Worm (Caenorhabditis elegans): Measurements from ENCODE around the gene osta-1.
A peak's percentile ranks its signal among the peaks of the same experiment; 100 is the strongest.

Gene osta-1

ce11 chrII:12685-13084 lies 6.2 kb downstream of the osta-1 start, which contains the start of gene best-3:
Gene best-3 (plus strand): TSS chrII:12985.
- TF ChIP-seq mls-2 (tag; optimal IDR thresholded peaks at IDR 0.05) (no peak), blmp-1 (tag; optimal IDR thresholded peaks at IDR 0.05) (no peak), snpc-4 (tag; optimal IDR thresholded peaks at IDR 0.05) (no peak), bed-3 (GFP tag; optimal IDR thresholded peaks at IDR 0.05) (no peak), ztf-11 (tag; optimal IDR thresholded peaks at IDR 0.05) (no peak), mab-5 (tag; optimal IDR thresholded peaks at IDR 0.05) (no peak), pha-4 (tag; optimal IDR thresholded peaks at IDR 0.05) (no peak), unc-39 (tag; optimal IDR thresholded peaks at IDR 0.05) (no peak), flh-1 (GFP tag; optimal IDR thresholded peaks at IDR 0.05) (no peak), sem-2 (GFP tag; optimal IDR thresholded peaks at IDR 0.05) (no peak), M03D4.4 (tag; optimal IDR thresholded peaks at IDR 0.05) (no peak), drap-1 (GFP tag; optimal IDR thresholded peaks at IDR 0.05) (no peak), tbx-8 (GFP tag; optimal IDR thresholded peaks at IDR 0.05) (no peak), nhr-237 (tag; optimal IDR thresholded peaks at IDR 0.05) (no peak), elt-3 (tag; optimal IDR thresholded peaks at IDR 0.05) (no peak), ceh-39 (tag; optimal IDR thresholded peaks at IDR 0.05) (no peak)

DNA sequence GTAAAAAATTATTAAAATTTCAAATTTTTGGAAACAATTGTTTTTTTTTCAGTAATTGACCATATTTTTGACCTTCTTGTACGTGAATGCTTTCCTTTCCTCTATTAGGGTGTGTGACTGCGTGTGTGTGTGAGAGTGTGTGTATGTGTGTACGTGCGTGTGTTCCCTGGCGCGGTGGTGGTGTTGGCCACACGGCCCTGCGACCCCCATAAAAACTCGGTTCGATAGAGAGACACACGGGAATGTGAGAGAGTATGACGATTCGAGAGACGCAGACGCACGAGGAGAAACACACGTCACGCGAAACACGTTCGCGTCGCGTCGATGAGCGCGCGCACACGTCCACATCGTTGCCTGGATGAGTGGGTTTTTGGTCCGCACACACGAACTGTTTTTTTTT lies 12.3 kb downstream of the osta-1 start:
- TF ChIP-seq hlh-1 (tag; optimal IDR thresholded peaks at IDR 0.05) (no peak), nhr-237 (tag; optimal IDR thresholded peaks at IDR 0.05) (peak; percentile 10), elt-1 (tag; optimal IDR thresholded peaks at IDR 0.05; ENCODE audit: borderline replicate concordance, insufficient read depth) (no peak), elt-3 (tag; optimal IDR thresholded peaks at IDR 0.05) (no peak), drap-1 (GFP tag; optimal IDR thresholded peaks at IDR 0.05) (peak; percentile 63), blmp-1 (tag; optimal IDR thresholded peaks at IDR 0.05) (no peak), sem-2 (GFP tag; optimal IDR thresholded peaks at IDR 0.05) (no peak), mep-1 (tag; optimal IDR thresholded peaks at IDR 0.05) (peak; percentile 60), M03D4.4 (tag; optimal IDR thresholded peaks at IDR 0.05) (peak; percentile 59), snpc-4 (tag; optimal IDR thresholded peaks at IDR 0.05) (no peak), unc-39 (tag; optimal IDR thresholded peaks at IDR 0.05) (no peak), unc-62 (GFP tag; optimal IDR thresholded peaks at IDR 0.05) (no peak), ces-1 (GFP tag; optimal IDR thresholded peaks at IDR 0.05) (no peak), sptf-1 (tag; optimal IDR thresholded peaks at IDR 0.05) (peak; percentile 66), ham-2 (GFP tag; optimal IDR thresholded peaks at IDR 0.05) (no peak), nhr-76 (tag; optimal IDR thresholded peaks at IDR 0.05) (no peak), mab-5 (tag; optimal IDR thresholded peaks at IDR 0.05) (no peak), nhr-12 (tag; optimal IDR thresholded peaks at IDR 0.05) (no peak), ceh-43 (GFP tag; optimal IDR thresholded peaks at IDR 0.05) (no peak), nhr-2 (tag; optimal IDR thresholded peaks at IDR 0.05) (no peak), unc-120 (tag; optimal IDR thresholded peaks at IDR 0.05; ENCODE audit: poor library complexity, severe bottlenecking) (peak; percentile 69), flh-1 (GFP tag; optimal IDR thresholded peaks at IDR 0.05) (no peak), ztf-11 (tag; optimal IDR thresholded peaks at IDR 0.05) (peak; percentile 52), ceh-39 (tag; optimal IDR thresholded peaks at IDR 0.05) (no peak), lsy-2 (tag; optimal IDR thresholded peaks at IDR 0.05) (no peak), tbx-8 (GFP tag; optimal IDR thresholded peaks at IDR 0.05) (no peak), cnd-1 (tag; optimal IDR thresholded peaks at IDR 0.05) (no peak), nhr-28 (tag; optimal IDR thresholded peaks at IDR 0.05) (no peak), lin-13 (tag; optimal IDR thresholded peaks at IDR 0.05) (no peak), bed-3 (GFP tag; optimal IDR thresholded peaks at IDR 0.05) (no peak), zip-8 (tag; optimal IDR thresholded peaks at IDR 0.05) (no peak), mls-2 (tag; optimal IDR thresholded peaks at IDR 0.05) (peak; percentile 44), ceh-83 (GFP tag; optimal IDR thresholded peaks at IDR 0.05) (no peak), pha-4 (tag; optimal IDR thresholded peaks at IDR 0.05) (peak; percentile 45), lin-32 (GFP tag; optimal IDR thresholded peaks at IDR 0.05) (no peak)

DNA sequence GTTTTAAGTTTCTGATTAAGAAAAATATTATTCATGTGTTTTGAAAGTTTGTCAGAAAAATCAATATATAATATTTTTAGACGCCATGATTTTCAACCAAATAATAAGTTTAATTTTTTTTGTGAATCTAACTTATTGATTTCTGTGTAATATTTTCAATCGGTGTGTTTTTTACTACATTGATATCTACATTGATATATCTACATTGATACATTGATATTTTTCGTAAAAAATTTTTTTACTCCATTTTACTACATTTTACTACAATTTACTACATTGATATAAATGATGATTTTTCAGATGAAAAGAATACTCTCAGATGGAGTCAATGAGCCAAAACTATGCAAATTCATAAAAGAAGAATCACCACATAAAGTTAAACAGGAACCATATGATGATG lies 12.8 kb downstream of the osta-1 start, which contains the start of gene gmeb-1:
TSS of gene gmeb-1 (plus strand) at position 301 of the 400 bp plus-strand sequence.
- no peak for TF ChIP-seq ztf-11 (tag; optimal IDR thresholded peaks at IDR 0.05)
- TF ChIP-seq ces-1 (GFP tag; optimal IDR thresholded peaks at IDR 0.05), result no peak
- TF ChIP-seq unc-39 (tag; optimal IDR thresholded peaks at IDR 0.05), result no peak
- no peak for TF ChIP-seq lin-32 (GFP tag; optimal IDR thresholded peaks at IDR 0.05)
- TF ChIP-seq M03D4.4 (tag; optimal IDR thresholded peaks at IDR 0.05), result no peak
- TF ChIP-seq snpc-4 (tag; optimal IDR thresholded peaks at IDR 0.05), result no peak
- no peak for TF ChIP-seq ham-2 (GFP tag; optimal IDR thresholded peaks at IDR 0.05)
- no peak for TF ChIP-seq ceh-83 (GFP tag; optimal IDR thresholded peaks at IDR 0.05)
- TF ChIP-seq lsy-2 (tag; optimal IDR thresholded peaks at IDR 0.05), result no peak
- TF ChIP-seq nhr-76 (tag; optimal IDR thresholded peaks at IDR 0.05), result no peak
- TF ChIP-seq bed-3 (GFP tag; optimal IDR thresholded peaks at IDR 0.05), result no peak
- TF ChIP-seq sem-2 (GFP tag; optimal IDR thresholded peaks at IDR 0.05), result no peak
- no peak for TF ChIP-seq sptf-1 (tag; optimal IDR thresholded peaks at IDR 0.05)
- no peak for TF ChIP-seq ceh-39 (tag; optimal IDR thresholded peaks at IDR 0.05)

All from whole organism, mixed stage, embryonic.